Worm (Caenorhabditis elegans) whole organism, late embryonic: ENCODE results near the gene ser-1.

Experiments used
- C38D4.7 ChIP-seq: fragments of 200-800 bp; sonication (Bioruptor generic); optimal IDR thresholded peaks from 2 replicates; lab custom pipeline; 2018; ENCODE audit warnings: mild to moderate bottlenecking, missing genetic modification characterization, moderate library complexity, missing compliant biosample characterization
- F13H6.1 ChIP-seq: sonication (generic microtip); optimal IDR thresholded peaks from 2 replicates; lab custom pipeline; 2016; ENCODE audit warnings: missing genetic modification characterization, missing compliant biosample characterization
- K09A11.1 ChIP-seq: sonication (generic microtip); optimal IDR thresholded peaks from 2 replicates; lab custom pipeline; 2017; ENCODE audit warnings: antibody characterized with exemption, mild to moderate bottlenecking, missing genetic modification characterization, missing compliant biosample characterization; ENCODE audit not compliant: insufficient read depth
- T23F11.4 ChIP-seq: fragments of 200-800 bp; sonication (Bioruptor generic); optimal IDR thresholded peaks from 2 replicates; lab custom pipeline; 2018; ENCODE audit warnings: mild to moderate bottlenecking, missing genetic modification characterization, missing compliant biosample characterization
- ahr-1 ChIP-seq: sonication (generic microtip); optimal IDR thresholded peaks from 2 replicates; lab custom pipeline; 2016; ENCODE audit warnings: missing genetic modification characterization, missing compliant biosample characterization
- ceh-18 ChIP-seq: sonication (generic microtip); optimal IDR thresholded peaks from 2 replicates; lab custom pipeline; 2016; ENCODE audit warnings: missing genetic modification characterization, missing compliant biosample characterization
- ceh-2 ChIP-seq: sonication (generic microtip); optimal IDR thresholded peaks from 2 replicates; lab custom pipeline; 2016; ENCODE audit warnings: missing genotype, missing genetic modification characterization, missing compliant biosample characterization
- ceh-30 ChIP-seq: fragments of 150-350 bp; optimal IDR thresholded peaks from 2 replicates; lab custom pipeline; 2014; ENCODE audit warnings: missing biosample characterization, missing genetic modification characterization
- ceh-45 ChIP-seq: fragments of 200-800 bp; sonication (Bioruptor generic); IDR thresholded peaks from 2 replicates; pipeline ENCODE4 v1.3.6; 2022; ENCODE audit warnings: missing genetic modification reagents, missing genetic modification characterization, missing compliant biosample characterization
- ceh-6 ChIP-seq: fragments of 200-800 bp; sonication (Bioruptor generic); optimal IDR thresholded peaks from 2 replicates; lab custom pipeline; 2018; ENCODE audit warnings: mild to moderate bottlenecking, missing genetic modification characterization, missing compliant biosample characterization
- ceh-9 ChIP-seq: sonication (generic microtip); optimal IDR thresholded peaks from 2 replicates; lab custom pipeline; 2016; ENCODE audit warnings: mild to moderate bottlenecking, missing genetic modification characterization, inconsistent platforms, missing compliant biosample characterization
- che-1 ChIP-seq: sonication (generic microtip); optimal IDR thresholded peaks from 2 replicates; lab custom pipeline; 2016; ENCODE audit warnings: mild to moderate bottlenecking, missing genetic modification characterization, missing compliant biosample characterization
- dmd-4 ChIP-seq: sonication (generic microtip); optimal IDR thresholded peaks from 2 replicates; lab custom pipeline; 2016; ENCODE audit warnings: borderline replicate concordance, missing genetic modification characterization, missing compliant biosample characterization
- elt-2 ChIP-seq: sonication (generic microtip); optimal IDR thresholded peaks from 2 replicates; lab custom pipeline; 2016; ENCODE audit warnings: missing genetic modification reagents, missing genetic modification characterization, missing compliant biosample characterization
- elt-4 ChIP-seq: sonication (generic microtip); optimal IDR thresholded peaks from 2 replicates; lab custom pipeline; 2016; ENCODE audit warnings: missing genetic modification characterization, missing compliant biosample characterization
- ets-4 ChIP-seq: sonication (generic microtip); optimal IDR thresholded peaks from 2 replicates; lab custom pipeline; 2016; ENCODE audit warnings: missing genetic modification characterization, missing compliant biosample characterization
- fax-1 ChIP-seq: sonication (generic microtip); optimal IDR thresholded peaks from 2 replicates; lab custom pipeline; 2016; ENCODE audit warnings: missing genotype, missing genetic modification characterization, missing compliant biosample characterization
- fkh-6 ChIP-seq: sonication (generic microtip); optimal IDR thresholded peaks from 2 replicates; lab custom pipeline; 2016; ENCODE audit warnings: missing genetic modification characterization, missing compliant biosample characterization
- hlh-13 ChIP-seq: fragments of 200-800 bp; sonication (Bioruptor generic); optimal IDR thresholded peaks from 2 replicates; lab custom pipeline; 2018; ENCODE audit warnings: mild to moderate bottlenecking, missing genetic modification characterization, missing compliant biosample characterization
- hlh-15 ChIP-seq: sonication (generic microtip); optimal IDR thresholded peaks from 2 replicates; lab custom pipeline; 2016; ENCODE audit warnings: missing genetic modification characterization, missing compliant biosample characterization
- hlh-30 ChIP-seq: sonication (generic microtip); optimal IDR thresholded peaks from 2 replicates; lab custom pipeline; 2017; ENCODE audit warnings: antibody characterized with exemption, missing genetic modification characterization, missing compliant biosample characterization; ENCODE audit not compliant: insufficient read depth
- hlh-6 ChIP-seq: sonication (generic microtip); optimal IDR thresholded peaks from 2 replicates; lab custom pipeline; 2016; ENCODE audit warnings: missing genotype, missing genetic modification characterization, missing compliant biosample characterization
- hlh-8 ChIP-seq: sonication (generic microtip); optimal IDR thresholded peaks from 2 replicates; lab custom pipeline; 2016; ENCODE audit warnings: missing genotype, missing genetic modification characterization, missing compliant biosample characterization
- lim-6 ChIP-seq: sonication (generic microtip); optimal IDR thresholded peaks from 2 replicates; lab custom pipeline; 2016; ENCODE audit warnings: missing genetic modification characterization, missing compliant biosample characterization
- madf-2 ChIP-seq: sonication (generic microtip); optimal IDR thresholded peaks from 2 replicates; lab custom pipeline; 2017; ENCODE audit warnings: missing genetic modification characterization, missing compliant biosample characterization
- npax-4 ChIP-seq: sonication (generic microtip); optimal IDR thresholded peaks from 2 replicates; lab custom pipeline; 2016; ENCODE audit warnings: missing genetic modification characterization, missing compliant biosample characterization
- pat-9 ChIP-seq: fragments of 200-800 bp; sonication (Bioruptor generic); optimal IDR thresholded peaks from 2 replicates; lab custom pipeline; 2018; ENCODE audit warnings: mild to moderate bottlenecking, missing genetic modification characterization, moderate library complexity, missing compliant biosample characterization
- pax-1 ChIP-seq: fragments of 150-350 bp; optimal IDR thresholded peaks from 2 replicates; lab custom pipeline; 2014; ENCODE audit warnings: missing biosample characterization, missing genetic modification characterization
- pqm-1 ChIP-seq: sonication (generic microtip); optimal IDR thresholded peaks from 2 replicates; lab custom pipeline; 2016; ENCODE audit warnings: missing genetic modification characterization, missing compliant biosample characterization
- ref-2 ChIP-seq: sonication (generic microtip); optimal IDR thresholded peaks from 2 replicates; lab custom pipeline; 2016; ENCODE audit warnings: missing genetic modification characterization, missing compliant biosample characterization
- rnt-1 ChIP-seq: sonication (generic microtip); optimal IDR thresholded peaks from 2 replicates; lab custom pipeline; 2016; ENCODE audit warnings: missing genetic modification characterization, missing compliant biosample characterization
- sdc-2 ChIP-seq: sonication (generic microtip); optimal IDR thresholded peaks from 2 replicates; lab custom pipeline; 2016; ENCODE audit warnings: missing genotype, missing genetic modification characterization, missing compliant biosample characterization
- ttx-3 ChIP-seq: sonication (generic microtip); optimal IDR thresholded peaks from 2 replicates; lab custom pipeline; 2016; ENCODE audit warnings: missing genetic modification reagents, missing genetic modification characterization, missing compliant biosample characterization
- unc-3 ChIP-seq, 2 experiments: fragments of 200-800 bp in 1 of 2; sonication (Bioruptor generic) in 1 of 2; sonication (generic microtip) in 1 of 2; conservative IDR thresholded peaks in 1 of 2; optimal IDR thresholded peaks in 1 of 2; 2 replicates each; pipeline versions ENCODE4 v1.3.6 to Lab custom; 2016 to 2022; ENCODE audit warnings: missing compliant biosample characterization in 2 of 2, missing genetic modification characterization in 2 of 2, missing genetic modification reagents in 1 of 2
- unc-55 ChIP-seq: sonication (generic microtip); optimal IDR thresholded peaks from 2 replicates; lab custom pipeline; 2017; ENCODE audit warnings: missing biosample characterization, missing genetic modification reagents, missing genetic modification characterization
- unc-86 ChIP-seq: sonication (generic microtip); optimal IDR thresholded peaks from 2 replicates; lab custom pipeline; 2016; ENCODE audit warnings: missing genetic modification characterization, missing compliant biosample characterization
- zip-5 ChIP-seq: sonication (generic microtip); optimal IDR thresholded peaks from 2 replicates; lab custom pipeline; 2016; ENCODE audit warnings: missing genetic modification characterization, missing compliant biosample characterization

ser-1 gene

ce11 chrX:16558776-16559175, 20.8 kb upstream of the ser-1 start:
- TF ChIP-seq pqm-1 (tag; lab: Kevin White, UChicago) (no peak), madf-2 (no peak), npax-4 (tag; lab: Kevin White, UChicago) (no peak), rnt-1 (tag; lab: Kevin White, UChicago) (no peak), ceh-6 (GFP tag; lab: Kevin White, UChicago) (no peak), C38D4.7 (no peak), unc-55 (GFP tag; lab: Kevin White, UChicago) (no peak), sdc-2 (tag; lab: Kevin White, UChicago) (no peak), ceh-9 (no peak), hlh-30 (tag; lab: Kevin White, UChicago) (no peak), hlh-6 (no peak), T23F11.4 (no peak), ref-2 (tag; lab: Kevin White, UChicago) (no peak), F13H6.1 (no peak), K09A11.1 (tag; lab: Kevin White, UChicago) (no peak), ttx-3 (tag; lab: Kevin White, UChicago) (no peak), ceh-2 (tag; lab: Kevin White, UChicago) (no peak), hlh-13 (GFP tag; lab: Kevin White, UChicago) (no peak), unc-86 (tag; lab: Kevin White, UChicago) (no peak)

DNA sequence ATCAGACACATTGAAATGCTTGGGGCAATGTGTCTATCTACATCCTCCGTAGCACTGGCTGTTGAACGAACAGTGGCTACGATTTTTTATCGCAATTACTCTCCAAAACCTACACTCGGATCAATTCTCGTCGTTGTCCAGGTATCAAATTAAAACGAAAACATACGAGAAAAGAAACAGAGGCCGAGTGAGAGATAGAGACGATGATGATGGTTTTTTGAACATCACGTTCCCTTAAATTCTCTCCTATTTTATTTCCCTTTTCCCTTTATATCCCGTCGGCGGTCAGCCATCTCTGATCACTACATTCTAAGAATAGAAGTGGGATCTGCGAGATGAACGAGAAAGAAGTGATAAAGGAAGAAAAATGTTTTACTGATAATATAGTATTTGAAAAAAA, 20.2 kb upstream of the ser-1 start:
- no peak for TF ChIP-seq K09A11.1 (tag; lab: Kevin White, UChicago)
- TF ChIP-seq unc-3 (GFP tag; conservative IDR thresholded peaks at IDR 0.05; lab: Robert Waterston, UW), result no peak
- no peak for TF ChIP-seq unc-3 (tag; optimal IDR thresholded peaks at IDR 0.05; lab: Kevin White, UChicago)
- no peak for TF ChIP-seq pqm-1 (tag; lab: Kevin White, UChicago)
- no peak for TF ChIP-seq ahr-1
- no peak for TF ChIP-seq zip-5 (tag; lab: Kevin White, UChicago)
- TF ChIP-seq fax-1 (tag; lab: Kevin White, UChicago), result no peak
- TF ChIP-seq F13H6.1, result no peak
- no peak for TF ChIP-seq npax-4 (tag; lab: Kevin White, UChicago)
- no peak for TF ChIP-seq ceh-18 (tag; lab: Kevin White, UChicago)
- TF ChIP-seq fkh-6 (tag; lab: Kevin White, UChicago), result no peak
- TF ChIP-seq ceh-30 (tag; lab: Kevin White, UChicago), result no peak

DNA sequence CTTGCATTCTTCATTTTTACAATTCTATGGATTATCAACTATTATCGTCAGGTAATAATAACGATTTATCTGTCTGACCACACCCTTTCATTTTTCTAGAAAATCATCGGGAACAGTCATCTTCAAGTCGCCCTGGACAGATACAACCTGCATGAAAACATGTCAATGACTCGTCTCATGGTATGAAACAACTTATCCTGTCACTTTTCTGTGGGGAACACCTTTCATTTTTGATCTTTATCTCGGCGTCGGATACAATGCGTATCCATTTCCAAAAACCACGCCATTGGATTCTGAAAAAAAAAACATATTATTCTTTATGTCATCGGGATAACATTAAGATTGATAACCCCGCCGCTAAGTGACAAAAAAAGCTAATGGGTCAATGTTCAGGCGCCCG, 18.6 kb upstream of the ser-1 start:
- no peak for TF ChIP-seq fkh-6 (tag; lab: Kevin White, UChicago)
- no peak for TF ChIP-seq hlh-8 (tag; lab: Kevin White, UChicago)
- no peak for TF ChIP-seq pax-1 (tag; lab: Kevin White, UChicago)
- no peak for TF ChIP-seq lim-6 (tag; lab: Kevin White, UChicago)
- no peak for TF ChIP-seq pqm-1 (tag; lab: Kevin White, UChicago)
- TF ChIP-seq ets-4 (tag; lab: Kevin White, UChicago), result no peak
- no peak for TF ChIP-seq hlh-15 (tag; lab: Kevin White, UChicago)
- no peak for TF ChIP-seq unc-3 (GFP tag; conservative IDR thresholded peaks at IDR 0.05; lab: Robert Waterston, UW)
- TF ChIP-seq unc-3 (tag; optimal IDR thresholded peaks at IDR 0.05; lab: Kevin White, UChicago), result no peak
- TF ChIP-seq pat-9 (tag; lab: Kevin White, UChicago), result no peak
- no peak for TF ChIP-seq elt-4
- no peak for TF ChIP-seq dmd-4 (tag; lab: Kevin White, UChicago)
- TF ChIP-seq unc-55 (GFP tag; lab: Kevin White, UChicago), result no peak
- no peak for TF ChIP-seq ceh-45 (GFP tag; lab: Robert Waterston, UW)
- no peak for TF ChIP-seq che-1
- TF ChIP-seq elt-2 (tag; lab: Kevin White, UChicago), result no peak
- no peak for TF ChIP-seq T23F11.4
